Worm (Caenorhabditis elegans) whole organism, L1 larva: ENCODE measurements around the gene C44C1.1.
A peak's percentile ranks its signal among the peaks of the same experiment; 100 is the strongest.

Source experiments
- C16A3.4 ChIP-seq: fragments of 150-350 bp; optimal IDR thresholded peaks from 2 replicates; lab custom pipeline; 2014; ENCODE audit warnings: missing biosample characterization, missing genetic modification characterization
- C34B4.2 ChIP-seq: sonication (generic microtip); optimal IDR thresholded peaks from 2 replicates; lab custom pipeline; 2017; ENCODE audit warnings: mild to moderate bottlenecking, missing genetic modification characterization, missing compliant biosample characterization
- alr-1 ChIP-seq: fragments of 200-800 bp; sonication (Bioruptor generic); optimal IDR thresholded peaks from 2 replicates; lab custom pipeline; 2018; ENCODE audit warnings: borderline replicate concordance, mild to moderate bottlenecking, missing genetic modification characterization, missing compliant biosample characterization
- ama-1 ChIP-seq: fragments of 150-350 bp; optimal IDR thresholded peaks from 2 replicates; lab custom pipeline; 2014
- blmp-1 ChIP-seq: fragments of 150-350 bp; optimal IDR thresholded peaks from 2 replicates; lab custom pipeline; 2014; ENCODE audit warnings: missing biosample characterization, missing genetic modification characterization
- ceh-63 ChIP-seq: fragments of 200-800 bp; sonication (Bioruptor generic); optimal IDR thresholded peaks from 2 replicates; lab custom pipeline; 2018; ENCODE audit warnings: mild to moderate bottlenecking, missing genetic modification characterization, missing compliant biosample characterization
- ceh-90 ChIP-seq: sonication (generic microtip); optimal IDR thresholded peaks from 2 replicates; lab custom pipeline; 2016; ENCODE audit warnings: missing genetic modification characterization, missing compliant biosample characterization
- ces-1 ChIP-seq: fragments of 150-350 bp; optimal IDR thresholded peaks from 2 replicates; lab custom pipeline; 2014; ENCODE audit warnings: missing biosample characterization, missing genetic modification reagents, missing genetic modification characterization
- dpl-1 ChIP-seq, 3 experiments: fragments of 150-350 bp in 2 of 3; sonication (generic microtip) in 1 of 3; optimal IDR thresholded peaks; 2 replicates each; lab custom pipeline; 2014 to 2017; ENCODE audit warnings: missing biosample characterization in 3 of 3, missing genetic modification characterization in 3 of 3, missing genetic modification reagents in 3 of 3
- dsc-1 ChIP-seq: sonication (generic microtip); optimal IDR thresholded peaks from 2 replicates; lab custom pipeline; 2016; ENCODE audit warnings: mild to moderate bottlenecking, missing genetic modification characterization, missing compliant biosample characterization
- efl-1 ChIP-seq, 4 experiments: fragments of 150-350 bp; optimal IDR thresholded peaks in 3 of 4; peaks in 1 of 4; 1 replicate in 1 of 4; 2 replicates in 3 of 4; lab custom pipeline; 2014; ENCODE audit warnings: missing biosample characterization in 2 of 4, missing genetic modification characterization in 2 of 4, missing genetic modification reagents in 2 of 4
- efl-3 ChIP-seq: fragments of 200-800 bp; sonication (Bioruptor generic); optimal IDR thresholded peaks from 2 replicates; lab custom pipeline; 2018; ENCODE audit warnings: mild to moderate bottlenecking, missing genetic modification characterization, missing compliant biosample characterization
- egl-13 ChIP-seq: sonication (generic microtip); optimal IDR thresholded peaks from 2 replicates; lab custom pipeline; 2016; ENCODE audit warnings: missing genotype, missing genetic modification reagents, missing genetic modification characterization, missing compliant biosample characterization
- fkh-4 ChIP-seq: sonication (generic microtip); optimal IDR thresholded peaks from 2 replicates; lab custom pipeline; 2016; ENCODE audit warnings: missing compliant biosample characterization, missing genetic modification characterization, borderline replicate concordance
- fkh-8 ChIP-seq: sonication (generic microtip); optimal IDR thresholded peaks from 2 replicates; lab custom pipeline; 2016; ENCODE audit warnings: mild to moderate bottlenecking, missing genetic modification characterization, missing compliant biosample characterization
- grh-1 ChIP-seq: fragments of 200-800 bp; sonication (Bioruptor generic); IDR thresholded peaks from 2 replicates; pipeline ENCODE4 v1.3.6; 2022; ENCODE audit warnings: missing genetic modification reagents, missing genetic modification characterization, missing compliant biosample characterization
- hpl-2 ChIP-seq: fragments of 150-350 bp; optimal IDR thresholded peaks from 2 replicates; lab custom pipeline; 2014; ENCODE audit warnings: missing biosample characterization, missing genetic modification reagents, missing genetic modification characterization
- irx-1 ChIP-seq: sonication (generic microtip); optimal IDR thresholded peaks from 2 replicates; lab custom pipeline; 2016; ENCODE audit warnings: missing genetic modification characterization, missing compliant biosample characterization
- isw-1 ChIP-seq: fragments of 200-800 bp; sonication (Bioruptor generic); IDR thresholded peaks from 2 replicates; pipeline ENCODE4 v1.3.6; 2022; ENCODE audit warnings: missing genetic modification characterization, missing compliant biosample characterization
- jun-1 ChIP-seq: fragments of 150-350 bp; optimal IDR thresholded peaks from 2 replicates; lab custom pipeline; 2014; ENCODE audit warnings: missing biosample characterization, missing genetic modification reagents, missing genetic modification characterization
- lin-13 ChIP-seq: fragments of 150-350 bp; optimal IDR thresholded peaks from 2 replicates; lab custom pipeline; 2014; ENCODE audit warnings: missing biosample characterization, missing genetic modification reagents, missing genetic modification characterization
- lin-15B ChIP-seq: fragments of 150-350 bp; sonication (generic microtip); optimal IDR thresholded peaks from 3 replicates; lab custom pipeline; 2014; ENCODE audit warnings: missing biosample characterization, missing genetic modification characterization
- lin-35 ChIP-seq, 2 experiments: fragments of 150-350 bp; optimal IDR thresholded peaks; 2 replicates each; lab custom pipeline; 2014; ENCODE audit warnings: missing biosample characterization in 2 of 2, missing genetic modification characterization in 2 of 2, missing genetic modification reagents in 2 of 2
- lir-3 ChIP-seq: sonication (generic microtip); optimal IDR thresholded peaks from 2 replicates; lab custom pipeline; 2016; ENCODE audit warnings: mild to moderate bottlenecking, missing genetic modification characterization, moderate library complexity, missing compliant biosample characterization; ENCODE audit not compliant: poor library complexity
- mdl-1 ChIP-seq, 2 experiments: fragments of 150-350 bp; optimal IDR thresholded peaks; 2 replicates each; lab custom pipeline; 2014 to 2017; ENCODE audit warnings: missing biosample characterization in 2 of 2, missing genetic modification characterization in 2 of 2, inconsistent platforms in 1 of 2
- mef-2 ChIP-seq: fragments of 150-350 bp; optimal IDR thresholded peaks from 2 replicates; lab custom pipeline; 2014; ENCODE audit warnings: missing biosample characterization, missing genetic modification characterization
- nhr-12 ChIP-seq: sonication (generic microtip); optimal IDR thresholded peaks from 2 replicates; lab custom pipeline; 2017; ENCODE audit warnings: missing biosample characterization, missing genetic modification characterization
- nhr-19 ChIP-seq: fragments of 200-800 bp; sonication (Bioruptor generic); conservative IDR thresholded peaks from 2 replicates; pipeline ENCODE4 v1.3.6; 2022; ENCODE audit warnings: missing genetic modification characterization, missing compliant biosample characterization
- nhr-28 ChIP-seq: fragments of 150-350 bp; optimal IDR thresholded peaks from 2 replicates; lab custom pipeline; 2014; ENCODE audit warnings: missing biosample characterization, missing genetic modification characterization
- nhr-47 ChIP-seq: sonication (generic microtip); optimal IDR thresholded peaks from 2 replicates; lab custom pipeline; 2016; ENCODE audit warnings: mild to moderate bottlenecking, missing genetic modification characterization, moderate library complexity, missing compliant biosample characterization
- nhr-84 ChIP-seq: sonication (generic microtip); optimal IDR thresholded peaks from 2 replicates; lab custom pipeline; 2017; ENCODE audit warnings: missing biosample characterization, missing genetic modification characterization
- nhr-85 ChIP-seq: sonication (generic microtip); peaks from one replicate; lab custom pipeline; 2016; ENCODE audit warnings: missing genetic modification characterization, inconsistent platforms, missing compliant biosample characterization
- nhr-90 ChIP-seq: sonication (generic microtip); optimal IDR thresholded peaks from 2 replicates; lab custom pipeline; 2016; ENCODE audit warnings: mild to moderate bottlenecking, missing genetic modification characterization, missing compliant biosample characterization; ENCODE audit not compliant: poor library complexity
- pax-3 ChIP-seq: fragments of 200-800 bp; sonication (Bioruptor generic); optimal IDR thresholded peaks from 2 replicates; lab custom pipeline; 2018; ENCODE audit warnings: mild to moderate bottlenecking, missing genetic modification characterization, moderate library complexity, missing compliant biosample characterization
- rnt-1 ChIP-seq: sonication (generic microtip); optimal IDR thresholded peaks from 2 replicates; lab custom pipeline; 2016; ENCODE audit warnings: mild to moderate bottlenecking, missing genetic modification characterization, moderate library complexity, missing compliant biosample characterization
- snu-23 ChIP-seq: sonication (generic microtip); optimal IDR thresholded peaks from 2 replicates; lab custom pipeline; 2016; ENCODE audit warnings: missing genetic modification characterization, missing compliant biosample characterization
- sox-4 ChIP-seq: sonication (generic microtip); optimal IDR thresholded peaks from 2 replicates; lab custom pipeline; 2016; ENCODE audit warnings: missing genetic modification characterization, missing compliant biosample characterization
- sptf-1 ChIP-seq: fragments of 150-350 bp; optimal IDR thresholded peaks from 2 replicates; lab custom pipeline; 2014; ENCODE audit warnings: missing biosample characterization, missing genetic modification characterization
- sup-37 ChIP-seq: fragments of 200-800 bp; sonication (Bioruptor generic); optimal IDR thresholded peaks from 2 replicates; lab custom pipeline; 2018; ENCODE audit warnings: mild to moderate bottlenecking, missing genetic modification characterization, missing compliant biosample characterization
- swsn-7 ChIP-seq: sonication (generic microtip); optimal IDR thresholded peaks from 2 replicates; lab custom pipeline; 2016; ENCODE audit warnings: missing genetic modification characterization, missing compliant biosample characterization
- tlp-1 ChIP-seq: fragments of 150-350 bp; optimal IDR thresholded peaks from 2 replicates; lab custom pipeline; 2014; ENCODE audit warnings: missing biosample characterization, missing genetic modification characterization
- unc-130 ChIP-seq: fragments of 150-350 bp; optimal IDR thresholded peaks from 2 replicates; lab custom pipeline; 2017; ENCODE audit warnings: missing biosample characterization, missing genetic modification characterization, inconsistent platforms
- unc-30 ChIP-seq: sonication (generic microtip); optimal IDR thresholded peaks from 2 replicates; lab custom pipeline; 2017; ENCODE audit warnings: missing biosample characterization, missing genetic modification characterization
- unc-62 ChIP-seq: fragments of 150-350 bp; optimal IDR thresholded peaks from 2 replicates; lab custom pipeline; 2014; ENCODE audit warnings: missing biosample characterization, missing genetic modification reagents, missing genetic modification characterization
- vab-15 ChIP-seq: sonication (generic microtip); optimal IDR thresholded peaks from 2 replicates; lab custom pipeline; 2017; ENCODE audit warnings: missing genotype, mild to moderate bottlenecking, missing genetic modification characterization, missing compliant biosample characterization
- zag-1 ChIP-seq: fragments of 150-350 bp; optimal IDR thresholded peaks from 2 replicates; lab custom pipeline; 2014; ENCODE audit warnings: missing biosample characterization, missing genetic modification characterization
- zip-4 ChIP-seq: fragments of 200-800 bp; sonication (Bioruptor generic); optimal IDR thresholded peaks from 2 replicates; lab custom pipeline; 2018; ENCODE audit warnings: mild to moderate bottlenecking, missing genetic modification characterization, moderate library complexity, missing compliant biosample characterization

The C44C1.1 gene

DNA sequence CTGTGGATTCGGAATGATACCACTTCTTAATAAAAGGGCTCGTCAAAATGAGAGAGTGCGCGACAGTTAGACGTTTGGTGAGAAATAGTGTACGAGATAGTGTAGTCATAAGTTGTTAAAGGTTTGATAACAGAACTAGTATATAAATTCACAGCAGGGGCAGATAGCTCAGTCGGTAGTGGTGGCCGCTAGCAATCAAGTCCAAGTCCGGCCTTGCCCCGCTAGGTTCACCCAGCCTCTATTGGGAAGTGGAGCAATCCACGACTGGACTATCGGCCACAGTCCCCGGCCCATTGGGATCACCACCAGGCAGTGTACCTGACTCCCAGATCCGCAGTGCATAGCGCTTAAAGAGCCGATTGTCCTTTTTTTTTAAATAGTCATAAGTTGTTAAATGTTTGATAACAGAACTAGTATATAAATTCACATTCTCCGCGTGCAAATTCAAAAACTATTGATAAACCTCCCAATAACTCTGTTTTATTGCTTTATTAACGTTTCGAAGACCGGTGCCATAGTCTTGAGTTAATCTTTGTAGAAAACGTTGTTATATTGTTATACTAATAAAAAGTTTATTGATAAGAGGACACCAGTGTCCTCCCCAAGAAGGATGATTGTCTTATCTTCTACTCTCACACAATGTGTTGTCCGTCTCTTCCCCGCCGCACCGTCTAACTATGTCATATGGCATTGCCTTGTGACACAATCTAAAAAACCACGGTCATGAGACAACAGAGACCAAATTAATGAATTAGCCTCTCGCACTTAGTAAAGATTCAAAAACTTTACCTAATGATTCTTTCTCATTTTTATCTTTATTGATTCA is 30.3 kb downstream of the C44C1.1 start (continued):
- TF ChIP-seq sox-4 (tag; lab: Kevin White, UChicago) (peak; percentile 25), dpl-1 (GFP tag; optimal IDR thresholded peaks at IDR 0.05; lab: Kevin White, UChicago) (peak in 2 of 3 experiments; percentile 4 to 36), nhr-12 (no peak), vab-15 (tag; lab: Kevin White, UChicago) (peak; percentile 91), egl-13 (peak; percentile 59), lin-35 (GFP tag; optimal IDR thresholded peaks at IDR 0.05; lab: Kevin White, UChicago) (peak in 1 of 2 experiments; percentile 76), nhr-19 (GFP tag; lab: Robert Waterston, UW) (peak; percentile 81), lin-15B (no peak), alr-1 (tag; lab: Kevin White, UChicago) (no peak), swsn-7 (peak; percentile 38), unc-130 (tag; lab: Kevin White, UChicago) (no peak), blmp-1 (tag; lab: Kevin White, UChicago) (peak; percentile 75), efl-1 (optimal IDR thresholded peaks at IDR 0.05; lab: Kevin White, UChicago) (peak; percentile 1 to 16), efl-1 (GFP tag; optimal IDR thresholded peaks at IDR 0.05 in 1 of 2; lab: Kevin White, UChicago) (peak in 1 of 2 experiments; percentile 91), zip-4 (no peak), mdl-1 (tag; optimal IDR thresholded peaks at IDR 0.05; lab: Kevin White, UChicago) (peak in 1 of 2 experiments; percentile 63), zag-1 (no peak), unc-62 (no peak), rnt-1 (tag; lab: Kevin White, UChicago) (peak; percentile 33), mef-2 (tag; lab: Kevin White, UChicago) (no peak)

ce11 chrX:1012385-1012866 is 31.9 kb downstream of the C44C1.1 start:
- TF ChIP-seq mef-2 (tag; lab: Kevin White, UChicago), result no peak
- TF ChIP-seq ces-1 (GFP tag; lab: Kevin White, UChicago), result no peak
- TF ChIP-seq rnt-1 (tag; lab: Kevin White, UChicago), result no peak
- TF ChIP-seq grh-1, result no peak
- peak; percentile 84 for TF ChIP-seq nhr-85 (tag; lab: Kevin White, UChicago)
- TF ChIP-seq ceh-63, result no peak
- TF ChIP-seq dpl-1 (GFP tag; optimal IDR thresholded peaks at IDR 0.05; lab: Kevin White, UChicago), result no peak
- no peak for TF ChIP-seq jun-1 (tag; lab: Kevin White, UChicago)
- no peak for TF ChIP-seq unc-62
- no peak for TF ChIP-seq sptf-1 (tag; lab: Kevin White, UChicago)
- no peak for TF ChIP-seq sox-4 (tag; lab: Kevin White, UChicago)
- TF ChIP-seq C16A3.4 (tag; lab: Kevin White, UChicago), result peak; percentile 30
- no peak for TF ChIP-seq C34B4.2
- TF ChIP-seq sup-37, result no peak
- no peak for TF ChIP-seq fkh-4 (tag; lab: Kevin White, UChicago)
- no peak for TF ChIP-seq zip-4
- TF ChIP-seq nhr-47 (tag; lab: Kevin White, UChicago), result peak; percentile 43
- no peak for TF ChIP-seq efl-3
- TF ChIP-seq nhr-84 (tag; lab: Kevin White, UChicago), result no peak
- TF ChIP-seq nhr-90 (tag; lab: Kevin White, UChicago), result peak; percentile 80
- no peak for TF ChIP-seq ceh-90
- no peak for TF ChIP-seq unc-130 (tag; lab: Kevin White, UChicago)
- no peak for TF ChIP-seq dsc-1 (tag; lab: Kevin White, UChicago)
- no peak for TF ChIP-seq nhr-28
- no peak for TF ChIP-seq tlp-1 (tag; lab: Kevin White, UChicago)
- TF ChIP-seq irx-1 (tag; lab: Kevin White, UChicago), result no peak
- no peak for TF ChIP-seq lin-13 (GFP tag; lab: Kevin White, UChicago)
- no peak for TF ChIP-seq fkh-8 (tag; lab: Kevin White, UChicago)
- TF ChIP-seq nhr-19 (GFP tag; lab: Robert Waterston, UW), result peak; percentile 48
- no peak for TF ChIP-seq isw-1
- TF ChIP-seq egl-13, result no peak
- peak; percentile 46 for TF ChIP-seq snu-23 (GFP tag; lab: Kevin White, UChicago)
- TF ChIP-seq swsn-7, result no peak
- peak; percentile 19 for TF ChIP-seq lir-3 (tag; lab: Kevin White, UChicago)
- TF ChIP-seq hpl-2 (GFP tag; lab: Kevin White, UChicago), result no peak
- no peak for TF ChIP-seq unc-30 (tag; lab: Kevin White, UChicago)
- TF ChIP-seq vab-15 (tag; lab: Kevin White, UChicago), result no peak
- peak; percentile 48 for TF ChIP-seq pax-3
- peak; percentile 4 for TF ChIP-seq blmp-1 (tag; lab: Kevin White, UChicago)
- peak; percentile 90 for TF ChIP-seq ama-1
